Fruit fly (Drosophila melanogaster) whole organism, pupa: ENCODE measurements around the gene CG15414.
A peak's percentile ranks its signal among the peaks of the same experiment; 100 is the strongest.

Source experiments
- CG10348 ChIP-seq: fragments of 200-800 bp; sonication (Bioruptor generic); IDR thresholded peaks from 2 replicates; pipeline ENCODE4 v1.3.6; 2022; ENCODE audit warnings: missing biosample characterization, missing genetic modification characterization
- CG12605 ChIP-seq: fragments of 200-800 bp; sonication (Bioruptor generic); IDR thresholded peaks from 2 replicates; pipeline ENCODE4 v1.3.6; 2022; ENCODE audit warnings: missing biosample characterization, missing genetic modification characterization
- CG13204 ChIP-seq: fragments of 200-800 bp; sonication (Bioruptor generic); optimal IDR thresholded peaks from 2 replicates; lab custom pipeline; 2018; ENCODE audit warnings: missing biosample characterization, mild to moderate bottlenecking, missing genetic modification characterization, moderate library complexity
- CG14655 ChIP-seq: fragments of 200-800 bp; sonication (Bioruptor generic); optimal IDR thresholded peaks from 3 replicates; lab custom pipeline; 2017; ENCODE audit warnings: mild to moderate bottlenecking, missing biosample characterization, missing genetic modification reagents, missing genetic modification characterization
- CG15710 ChIP-seq: fragments of 200-800 bp; sonication (Bioruptor generic); optimal IDR thresholded peaks from 2 replicates; lab custom pipeline; 2018; ENCODE audit warnings: missing biosample characterization, mild to moderate bottlenecking, missing genetic modification characterization, moderate library complexity
- CG17806 ChIP-seq: fragments of 200-800 bp; sonication (Bioruptor generic); optimal IDR thresholded peaks from 2 replicates; lab custom pipeline; 2018; ENCODE audit warnings: missing biosample characterization, mild to moderate bottlenecking, missing genetic modification characterization, moderate library complexity
- CG32121 ChIP-seq: fragments of 200-800 bp; sonication (Bioruptor generic); IDR thresholded peaks from 2 replicates; pipeline ENCODE4 v1.3.6; 2022; ENCODE audit warnings: missing biosample characterization, missing genetic modification characterization
- CG34367 ChIP-seq: fragments of 200-800 bp; sonication (Bioruptor generic); optimal IDR thresholded peaks from 2 replicates; lab custom pipeline; 2018; ENCODE audit warnings: missing biosample characterization, mild to moderate bottlenecking, missing genetic modification characterization
- CG4496 ChIP-seq: fragments of 200-800 bp; sonication (Bioruptor generic); IDR thresholded peaks from 3 replicates; pipeline ENCODE4 v1.3.6; 2022; ENCODE audit warnings: missing biosample characterization, missing genetic modification characterization
- CG8159 ChIP-seq: fragments of 200-800 bp; sonication (Bioruptor generic); optimal IDR thresholded peaks from 3 replicates; lab custom pipeline; 2018; ENCODE audit warnings: missing biosample characterization, mild to moderate bottlenecking, missing genetic modification characterization, moderate library complexity
- CG8301 ChIP-seq: fragments of 200-800 bp; sonication (Bioruptor generic); optimal IDR thresholded peaks from 2 replicates; lab custom pipeline; 2018; ENCODE audit warnings: missing biosample characterization, mild to moderate bottlenecking, missing genetic modification characterization
- CG9948 ChIP-seq: fragments of 200-800 bp; sonication (Bioruptor generic); optimal IDR thresholded peaks from 2 replicates; lab custom pipeline; 2018; ENCODE audit warnings: missing biosample characterization, mild to moderate bottlenecking, missing genetic modification characterization, moderate library complexity
- D1 ChIP-seq: fragments of 200-800 bp; sonication (Bioruptor generic); optimal IDR thresholded peaks from 2 replicates; lab custom pipeline; 2018; ENCODE audit warnings: missing biosample characterization, mild to moderate bottlenecking, missing genetic modification characterization, moderate library complexity
- EcR ChIP-seq: fragments of 200-800 bp; sonication (Bioruptor generic); optimal IDR thresholded peaks from 3 replicates; lab custom pipeline; 2019; ENCODE audit warnings: missing biosample characterization, missing genetic modification characterization, mild to moderate bottlenecking, moderate library complexity, missing genetic modification reagents
- Ets98B ChIP-seq: fragments of 200-800 bp; sonication (Bioruptor generic); IDR thresholded peaks from 2 replicates; pipeline ENCODE4 v1.3.6; 2022; ENCODE audit warnings: missing biosample characterization, missing genetic modification characterization
- Pif1A ChIP-seq: fragments of 200-800 bp; sonication (Bioruptor generic); optimal IDR thresholded peaks from 3 replicates; lab custom pipeline; 2016; ENCODE audit warnings: missing biosample characterization, missing genetic modification characterization
- Pif1B ChIP-seq: fragments of 200-800 bp; sonication (Bioruptor generic); optimal IDR thresholded peaks from 3 replicates; lab custom pipeline; 2016; ENCODE audit warnings: missing biosample characterization, missing genetic modification characterization
- Snoo ChIP-seq: fragments of 200-800 bp; sonication (Bioruptor generic); optimal IDR thresholded peaks from 3 replicates; lab custom pipeline; 2017; ENCODE audit warnings: missing biosample characterization, mild to moderate bottlenecking, missing genetic modification characterization, inconsistent platforms
- fd96Ca ChIP-seq: fragments of 200-800 bp; sonication (Bioruptor generic); IDR thresholded peaks from 3 replicates; pipeline ENCODE4 v1.3.6; 2022; ENCODE audit warnings: missing biosample characterization, missing genetic modification characterization
- gl ChIP-seq: fragments of 200-800 bp; sonication (Bioruptor generic); optimal IDR thresholded peaks from 2 replicates; lab custom pipeline; 2018; ENCODE audit warnings: missing biosample characterization, mild to moderate bottlenecking, missing genetic modification characterization
- rn ChIP-seq: fragments of 200-800 bp; sonication (Bioruptor generic); IDR thresholded peaks from 2 replicates; pipeline ENCODE4 v1.3.6; 2022; ENCODE audit warnings: missing biosample characterization, missing genetic modification characterization

The CG15414 gene

dm6 chr2L:3479697-3480442 is 11.0 kb downstream of the CG15414 start:
- TF ChIP-seq EcR (GFP tag; lab: Kevin White, UChicago) = peak; percentile 17
- no peak for TF ChIP-seq CG15710
- no peak for TF ChIP-seq CG34367 (tag; lab: Kevin White, UChicago)
- no peak for TF ChIP-seq CG32121 (GFP tag; lab: Robert Waterston, UW)

dm6 chr2L:3478034-3478880 is 12.6 kb downstream of the CG15414 start, which contains the start of gene Thor:
TSS of gene Thor (plus strand) at chr2L:3478434.
- TF ChIP-seq fd96Ca = peak; percentile 50; the same call in 1 of the 3 replicates
- peak; percentile 54; the same call in 1 of the 2 replicates for TF ChIP-seq Ets98B
- peak; percentile 53 for TF ChIP-seq CG32121 (GFP tag; lab: Robert Waterston, UW)
- no peak for TF ChIP-seq CG34367 (tag; lab: Kevin White, UChicago)
- TF ChIP-seq EcR (GFP tag; lab: Kevin White, UChicago) = peak; percentile 56
- peak; percentile 6 for TF ChIP-seq CG8159 (tag; lab: Kevin White, UChicago)
- TF ChIP-seq CG12605 (GFP tag; lab: Robert Waterston, UW) = 0 out of 2 replicates have a peak, but pooled peaks have one; percentile 27
- TF ChIP-seq CG8301 (tag; lab: Kevin White, UChicago) = peak; percentile 12
- TF ChIP-seq CG10348 (GFP tag; lab: Robert Waterston, UW) = no peak
- TF ChIP-seq D1 (tag; lab: Kevin White, UChicago) = no peak
- no peak for TF ChIP-seq CG14655 (GFP tag; lab: Kevin White, UChicago)
- TF ChIP-seq rn = no peak
- no peak for TF ChIP-seq CG9948 (tag; lab: Kevin White, UChicago)
- peak; percentile 67; the same call in 2 of the 3 replicates for TF ChIP-seq CG4496
- peak; percentile 47 for TF ChIP-seq gl (tag; lab: Kevin White, UChicago)
- TF ChIP-seq Pif1A = peak; percentile 30
- TF ChIP-seq CG13204 (GFP tag; lab: Kevin White, UChicago) = peak; percentile 45
- TF ChIP-seq Snoo = peak; percentile 60
- no peak for TF ChIP-seq CG17806 (tag; lab: Kevin White, UChicago)
- TF ChIP-seq CG15710 = no peak
- no peak for TF ChIP-seq Pif1B

- TF ChIP-seq CG8159 (tag; lab: Kevin White, UChicago) = peak; percentile 4
- TF ChIP-seq CG4496 = peak; percentile 28; the same call in 1 of the 3 replicates
- TF ChIP-seq CG15710 = no peak
- TF ChIP-seq Snoo = no peak
Measured at dm6 chr2L:3477057-3477755, 13.7 kb downstream of the CG15414 start.

- TF ChIP-seq CG17806 (tag; lab: Kevin White, UChicago) (no peak), CG4496 (0 out of 3 replicates have a peak, but pooled peaks have one; percentile 6), Ets98B (no peak), D1 (tag; lab: Kevin White, UChicago) (no peak), Pif1A (no peak), gl (tag; lab: Kevin White, UChicago) (no peak), CG8159 (tag; lab: Kevin White, UChicago) (no peak)
Measured at dm6 chr2L:3476399-3477056, 14.3 kb downstream of the CG15414 start.

dm6 chr2L:3475948-3476347 is 14.9 kb downstream of the CG15414 start:
- TF ChIP-seq CG9948 (tag; lab: Kevin White, UChicago) (no peak), CG8159 (tag; lab: Kevin White, UChicago) (no peak), gl (tag; lab: Kevin White, UChicago) (no peak), D1 (tag; lab: Kevin White, UChicago) (no peak), CG13204 (GFP tag; lab: Kevin White, UChicago) (no peak), CG14655 (GFP tag; lab: Kevin White, UChicago) (no peak), Pif1B (no peak), Pif1A (no peak), CG4496 (no peak)

dm6 chr2L:3475168-3475567 is 15.7 kb downstream of the CG15414 start:
- TF ChIP-seq CG12605 (GFP tag; lab: Robert Waterston, UW) = no peak
- TF ChIP-seq CG8159 (tag; lab: Kevin White, UChicago) = peak; percentile 36
- TF ChIP-seq Pif1A = no peak
- no peak for TF ChIP-seq CG13204 (GFP tag; lab: Kevin White, UChicago)
- TF ChIP-seq Pif1B = no peak
- TF ChIP-seq Snoo = peak; percentile 22
- TF ChIP-seq CG32121 (GFP tag; lab: Robert Waterston, UW) = no peak
- TF ChIP-seq CG8301 (tag; lab: Kevin White, UChicago) = no peak
- TF ChIP-seq D1 (tag; lab: Kevin White, UChicago) = no peak
- no peak for TF ChIP-seq gl (tag; lab: Kevin White, UChicago)
- no peak for TF ChIP-seq CG4496
- no peak for TF ChIP-seq CG34367 (tag; lab: Kevin White, UChicago)
- no peak for TF ChIP-seq fd96Ca
- TF ChIP-seq Ets98B = no peak
- no peak for TF ChIP-seq CG17806 (tag; lab: Kevin White, UChicago)
- no peak for TF ChIP-seq CG9948 (tag; lab: Kevin White, UChicago)
- TF ChIP-seq CG15710 = peak; percentile 28
- no peak for TF ChIP-seq CG14655 (GFP tag; lab: Kevin White, UChicago)
- TF ChIP-seq CG10348 (GFP tag; lab: Robert Waterston, UW) = no peak
- no peak for TF ChIP-seq rn
- peak; percentile 70 for TF ChIP-seq EcR (GFP tag; lab: Kevin White, UChicago)
- TF ChIP-seq, all 21 proteins: peak for 4
